Worm (Caenorhabditis elegans) whole organism, L1 larva: Measurements from ENCODE around the gene R166.2.

Source experiments
- aha-1 ChIP-seq: fragments of 150-350 bp; optimal IDR thresholded peaks from 2 replicates; lab custom pipeline; 2014; ENCODE audit warnings: missing biosample characterization, missing genetic modification characterization
- alr-1 ChIP-seq: fragments of 200-800 bp; sonication (Bioruptor generic); optimal IDR thresholded peaks from 2 replicates; lab custom pipeline; 2018; ENCODE audit warnings: borderline replicate concordance, mild to moderate bottlenecking, missing genetic modification characterization, missing compliant biosample characterization
- aly-2 ChIP-seq: fragments of 150-350 bp; optimal IDR thresholded peaks from 2 replicates; lab custom pipeline; 2014; ENCODE audit warnings: missing biosample characterization, missing genetic modification characterization
- ama-1 ChIP-seq: fragments of 150-350 bp; optimal IDR thresholded peaks from 2 replicates; lab custom pipeline; 2014
- blmp-1 ChIP-seq: fragments of 150-350 bp; optimal IDR thresholded peaks from 2 replicates; lab custom pipeline; 2014; ENCODE audit warnings: missing biosample characterization, missing genetic modification characterization
- ceh-8 ChIP-seq: fragments of 200-800 bp; sonication (Bioruptor generic); optimal IDR thresholded peaks from 2 replicates; lab custom pipeline; 2018; ENCODE audit warnings: mild to moderate bottlenecking, missing genetic modification characterization, moderate library complexity, missing compliant biosample characterization
- ceh-90 ChIP-seq: sonication (generic microtip); optimal IDR thresholded peaks from 2 replicates; lab custom pipeline; 2016; ENCODE audit warnings: missing genetic modification characterization, missing compliant biosample characterization
- efl-1 ChIP-seq, 4 experiments: fragments of 150-350 bp; optimal IDR thresholded peaks in 3 of 4; peaks in 1 of 4; 1 replicate in 1 of 4; 2 replicates in 3 of 4; lab custom pipeline; 2014; ENCODE audit warnings: missing biosample characterization in 2 of 4, missing genetic modification characterization in 2 of 4, missing genetic modification reagents in 2 of 4
- efl-3 ChIP-seq: fragments of 200-800 bp; sonication (Bioruptor generic); optimal IDR thresholded peaks from 2 replicates; lab custom pipeline; 2018; ENCODE audit warnings: mild to moderate bottlenecking, missing genetic modification characterization, missing compliant biosample characterization
- egl-27 ChIP-seq, 2 experiments: fragments of 150-350 bp in 1 of 2; sonication (generic microtip); optimal IDR thresholded peaks; 3 replicates each; lab custom pipeline; 2017 to 2018; ENCODE audit warnings: missing biosample characterization in 2 of 2, missing genetic modification characterization in 2 of 2, missing genetic modification reagents in 2 of 2
- elt-2 ChIP-seq: sonication (generic microtip); optimal IDR thresholded peaks from 2 replicates; lab custom pipeline; 2016; ENCODE audit warnings: missing genetic modification characterization, mild to moderate bottlenecking, inconsistent platforms, missing compliant biosample characterization, missing genetic modification reagents
- elt-3 ChIP-seq, 6 experiments: fragments of 150-350 bp in 1 of 6; sonication (generic microtip); optimal IDR thresholded peaks; 2 replicates each; lab custom pipeline; 2017 to 2018; ENCODE audit warnings: missing biosample characterization in 6 of 6, missing genetic modification characterization in 6 of 6, inconsistent platforms in 1 of 6
- fkh-10 ChIP-seq: sonication (generic microtip); optimal IDR thresholded peaks from 2 replicates; lab custom pipeline; 2017; ENCODE audit warnings: missing biosample characterization, missing genetic modification reagents, missing genetic modification characterization
- fkh-8 ChIP-seq: sonication (generic microtip); optimal IDR thresholded peaks from 2 replicates; lab custom pipeline; 2016; ENCODE audit warnings: mild to moderate bottlenecking, missing genetic modification characterization, missing compliant biosample characterization
- grh-1 ChIP-seq: fragments of 200-800 bp; sonication (Bioruptor generic); IDR thresholded peaks from 2 replicates; pipeline ENCODE4 v1.3.6; 2022; ENCODE audit warnings: missing genetic modification reagents, missing genetic modification characterization, missing compliant biosample characterization
- hlh-4 ChIP-seq: sonication (generic microtip); optimal IDR thresholded peaks from 2 replicates; lab custom pipeline; 2016; ENCODE audit warnings: mild to moderate bottlenecking, missing genetic modification characterization, missing compliant biosample characterization
- hpl-2 ChIP-seq: fragments of 150-350 bp; optimal IDR thresholded peaks from 2 replicates; lab custom pipeline; 2014; ENCODE audit warnings: missing biosample characterization, missing genetic modification reagents, missing genetic modification characterization
- irx-1 ChIP-seq: sonication (generic microtip); optimal IDR thresholded peaks from 2 replicates; lab custom pipeline; 2016; ENCODE audit warnings: missing genetic modification characterization, missing compliant biosample characterization
- lin-13 ChIP-seq: fragments of 150-350 bp; optimal IDR thresholded peaks from 2 replicates; lab custom pipeline; 2014; ENCODE audit warnings: missing biosample characterization, missing genetic modification reagents, missing genetic modification characterization
- lin-14 ChIP-seq: fragments of 200-800 bp; sonication (Bioruptor generic); optimal IDR thresholded peaks from 2 replicates; lab custom pipeline; 2018; ENCODE audit warnings: mild to moderate bottlenecking, missing genetic modification characterization, moderate library complexity, missing compliant biosample characterization
- lin-35 ChIP-seq, 2 experiments: fragments of 150-350 bp; optimal IDR thresholded peaks; 2 replicates each; lab custom pipeline; 2014; ENCODE audit warnings: missing biosample characterization in 2 of 2, missing genetic modification characterization in 2 of 2, missing genetic modification reagents in 2 of 2
- lsy-2 ChIP-seq, 2 experiments: fragments of 150-350 bp; optimal IDR thresholded peaks; 2 replicates each; lab custom pipeline; 2014; ENCODE audit warnings: missing biosample characterization in 2 of 2, missing genetic modification characterization in 2 of 2
- mdl-1 ChIP-seq, 2 experiments: fragments of 150-350 bp; optimal IDR thresholded peaks; 2 replicates each; lab custom pipeline; 2014 to 2017; ENCODE audit warnings: missing biosample characterization in 2 of 2, missing genetic modification characterization in 2 of 2, inconsistent platforms in 1 of 2
- mef-2 ChIP-seq: fragments of 150-350 bp; optimal IDR thresholded peaks from 2 replicates; lab custom pipeline; 2014; ENCODE audit warnings: missing biosample characterization, missing genetic modification characterization
- mep-1 ChIP-seq: fragments of 150-350 bp; optimal IDR thresholded peaks from 2 replicates; lab custom pipeline; 2014; ENCODE audit warnings: missing biosample characterization, missing genetic modification characterization
- nhr-12 ChIP-seq: sonication (generic microtip); optimal IDR thresholded peaks from 2 replicates; lab custom pipeline; 2017; ENCODE audit warnings: missing biosample characterization, missing genetic modification characterization
- nhr-19 ChIP-seq: fragments of 200-800 bp; sonication (Bioruptor generic); conservative IDR thresholded peaks from 2 replicates; pipeline ENCODE4 v1.3.6; 2022; ENCODE audit warnings: missing genetic modification characterization, missing compliant biosample characterization
- nhr-20 ChIP-seq: sonication (generic microtip); optimal IDR thresholded peaks from 2 replicates; lab custom pipeline; 2016; ENCODE audit warnings: mild to moderate bottlenecking, missing genetic modification characterization, missing compliant biosample characterization
- nhr-71 ChIP-seq: sonication (generic microtip); optimal IDR thresholded peaks from 2 replicates; lab custom pipeline; 2016; ENCODE audit warnings: mild to moderate bottlenecking, missing genetic modification characterization, moderate library complexity, missing compliant biosample characterization
- nhr-77 ChIP-seq: fragments of 150-350 bp; optimal IDR thresholded peaks from 2 replicates; lab custom pipeline; 2014; ENCODE audit warnings: missing biosample characterization, missing genetic modification characterization
- nhr-85 ChIP-seq: sonication (generic microtip); peaks from one replicate; lab custom pipeline; 2016; ENCODE audit warnings: missing genetic modification characterization, inconsistent platforms, missing compliant biosample characterization
- pax-3 ChIP-seq: fragments of 200-800 bp; sonication (Bioruptor generic); optimal IDR thresholded peaks from 2 replicates; lab custom pipeline; 2018; ENCODE audit warnings: mild to moderate bottlenecking, missing genetic modification characterization, moderate library complexity, missing compliant biosample characterization
- pqm-1 ChIP-seq: sonication (generic microtip); optimal IDR thresholded peaks from 3 replicates; lab custom pipeline; 2017; ENCODE audit warnings: missing biosample characterization, missing genetic modification characterization
- rnt-1 ChIP-seq: sonication (generic microtip); optimal IDR thresholded peaks from 2 replicates; lab custom pipeline; 2016; ENCODE audit warnings: mild to moderate bottlenecking, missing genetic modification characterization, moderate library complexity, missing compliant biosample characterization
- snpc-4 ChIP-seq: fragments of 150-350 bp; optimal IDR thresholded peaks from 2 replicates; lab custom pipeline; 2014; ENCODE audit warnings: missing biosample characterization, missing genetic modification characterization
- sptf-1 ChIP-seq: fragments of 150-350 bp; optimal IDR thresholded peaks from 2 replicates; lab custom pipeline; 2014; ENCODE audit warnings: missing biosample characterization, missing genetic modification characterization
- sup-37 ChIP-seq: fragments of 200-800 bp; sonication (Bioruptor generic); optimal IDR thresholded peaks from 2 replicates; lab custom pipeline; 2018; ENCODE audit warnings: mild to moderate bottlenecking, missing genetic modification characterization, missing compliant biosample characterization
- swsn-7 ChIP-seq: sonication (generic microtip); optimal IDR thresholded peaks from 2 replicates; lab custom pipeline; 2016; ENCODE audit warnings: missing genetic modification characterization, missing compliant biosample characterization
- tbx-2 ChIP-seq: sonication (generic microtip); optimal IDR thresholded peaks from 2 replicates; lab custom pipeline; 2016; ENCODE audit warnings: missing genetic modification characterization, missing compliant biosample characterization
- unc-130 ChIP-seq: fragments of 150-350 bp; optimal IDR thresholded peaks from 2 replicates; lab custom pipeline; 2017; ENCODE audit warnings: missing biosample characterization, missing genetic modification characterization, inconsistent platforms
- unc-30 ChIP-seq: sonication (generic microtip); optimal IDR thresholded peaks from 2 replicates; lab custom pipeline; 2017; ENCODE audit warnings: missing biosample characterization, missing genetic modification characterization
- unc-98 ChIP-seq: fragments of 200-800 bp; sonication (Bioruptor generic); IDR thresholded peaks from 2 replicates; pipeline ENCODE4 v1.3.6; 2022; ENCODE audit warnings: missing genetic modification characterization, missing compliant biosample characterization
- vab-15 ChIP-seq: sonication (generic microtip); optimal IDR thresholded peaks from 2 replicates; lab custom pipeline; 2017; ENCODE audit warnings: missing genotype, mild to moderate bottlenecking, missing genetic modification characterization, missing compliant biosample characterization
- xbp-1 ChIP-seq: sonication (generic microtip); optimal IDR thresholded peaks from 2 replicates; lab custom pipeline; 2016; ENCODE audit warnings: missing genetic modification characterization, missing compliant biosample characterization
- zag-1 ChIP-seq: fragments of 150-350 bp; optimal IDR thresholded peaks from 2 replicates; lab custom pipeline; 2014; ENCODE audit warnings: missing biosample characterization, missing genetic modification characterization
- ztf-11 ChIP-seq, 2 experiments: sonication (generic microtip); optimal IDR thresholded peaks; 2 replicates each; lab custom pipeline; 2016 to 2017; ENCODE audit warnings: missing genetic modification characterization in 2 of 2, missing biosample characterization in 1 of 2, missing compliant biosample characterization in 1 of 2
- ztf-4 ChIP-seq: fragments of 150-350 bp; optimal IDR thresholded peaks from 2 replicates; lab custom pipeline; 2014; ENCODE audit warnings: missing biosample characterization, missing genetic modification characterization

Gene R166.2

DNA sequence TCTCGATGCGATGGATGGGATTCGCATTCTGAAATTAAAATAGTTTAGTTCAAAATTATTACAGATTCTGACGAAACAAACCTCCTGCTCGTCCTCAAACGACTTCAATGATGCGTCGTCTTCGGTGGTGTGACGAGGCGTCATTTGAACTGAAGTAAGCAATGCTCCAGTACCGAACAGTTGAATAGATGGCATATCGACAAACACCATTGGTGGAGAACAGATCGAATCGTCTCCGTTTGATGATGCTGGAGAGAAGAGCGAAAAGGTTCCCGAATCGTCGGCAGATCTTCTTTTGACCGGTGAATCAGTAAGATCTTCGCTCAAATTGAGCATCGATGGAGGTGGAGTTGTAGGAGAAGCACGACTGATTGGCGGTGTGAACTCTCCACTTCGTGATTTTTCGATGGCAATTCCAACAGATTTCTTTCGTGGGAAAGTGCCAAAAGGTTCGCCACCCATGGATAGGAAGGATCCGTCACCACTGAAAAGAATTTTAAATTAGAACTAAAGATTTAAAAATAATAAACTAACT is 7.0 kb upstream of the R166.2 start:
- no peak for TF ChIP-seq nhr-19
- no peak for TF ChIP-seq rnt-1 (tag; lab: Kevin White, UChicago)
- no peak for TF ChIP-seq unc-30 (tag; lab: Kevin White, UChicago)
- no peak for TF ChIP-seq mdl-1 (tag; optimal IDR thresholded peaks at IDR 0.05; lab: Kevin White, UChicago)
- TF ChIP-seq elt-3 (tag; optimal IDR thresholded peaks at IDR 0.05; lab: Kevin White, UChicago): no peak
- no peak for TF ChIP-seq irx-1 (tag; lab: Kevin White, UChicago)
- TF ChIP-seq nhr-85 (tag; lab: Kevin White, UChicago): peak; percentile 33
- no peak for TF ChIP-seq alr-1 (tag; lab: Kevin White, UChicago)
- TF ChIP-seq hlh-4: no peak
- TF ChIP-seq nhr-20 (tag; lab: Kevin White, UChicago): no peak
- TF ChIP-seq tbx-2 (tag; lab: Kevin White, UChicago): no peak
- peak; percentile 7 for TF ChIP-seq ama-1 (lab: Kevin White, UChicago)
- TF ChIP-seq, all 84 proteins: peak for 2

- TF ChIP-seq rnt-1 (tag; lab: Kevin White, UChicago) (no peak), ztf-11 (tag; optimal IDR thresholded peaks at IDR 0.05; lab: Kevin White, UChicago) (no peak), mep-1 (tag; lab: Kevin White, UChicago) (peak; percentile 6), ceh-8 (peak; percentile 30), aly-2 (tag; lab: Kevin White, UChicago) (no peak), blmp-1 (tag; lab: Kevin White, UChicago) (no peak), unc-130 (tag; lab: Kevin White, UChicago) (no peak), ama-1 (lab: Kevin White, UChicago) (peak; percentile 78), swsn-7 (no peak), efl-3 (no peak), alr-1 (tag; lab: Kevin White, UChicago) (no peak), xbp-1 (tag; lab: Kevin White, UChicago) (no peak), unc-98 (GFP tag; lab: Robert Waterston, UW) (no peak), nhr-77 (tag; lab: Kevin White, UChicago) (no peak), sptf-1 (tag; lab: Kevin White, UChicago) (no peak), sup-37 (GFP tag; lab: Kevin White, UChicago) (no peak), hlh-4 (no peak), efl-1 (optimal IDR thresholded peaks at IDR 0.05; lab: Kevin White, UChicago) (no peak), efl-1 (GFP tag; optimal IDR thresholded peaks at IDR 0.05 in 1 of 2; lab: Kevin White, UChicago) (peak in 1 of 2 experiments; percentile 93), fkh-8 (tag; lab: Kevin White, UChicago) (no peak), lin-13 (GFP tag; lab: Kevin White, UChicago) (no peak), nhr-71 (tag; lab: Kevin White, UChicago) (peak; percentile 10), ceh-90 (tag; lab: Kevin White, UChicago) (no peak), pqm-1 (tag; lab: Kevin White, UChicago) (no peak), hpl-2 (GFP tag; lab: Kevin White, UChicago) (no peak), snpc-4 (no peak), grh-1 (GFP tag; lab: Robert Waterston, UW) (no peak), zag-1 (tag; lab: Kevin White, UChicago) (no peak), nhr-12 (tag; lab: Kevin White, UChicago) (no peak), nhr-20 (tag; lab: Kevin White, UChicago) (no peak), fkh-10 (GFP tag; lab: Kevin White, UChicago) (no peak), lsy-2 (tag; optimal IDR thresholded peaks at IDR 0.05; lab: Kevin White, UChicago) (no peak), lin-14 (GFP tag; lab: Kevin White, UChicago) (peak; percentile 3), egl-27 (tag; optimal IDR thresholded peaks at IDR 0.05; lab: Kevin White, UChicago) (no peak), elt-2 (tag; lab: Kevin White, UChicago) (no peak), nhr-19 (no peak), ztf-4 (peak; percentile 69), pax-3 (tag; lab: Kevin White, UChicago) (no peak), lin-35 (GFP tag; optimal IDR thresholded peaks at IDR 0.05; lab: Kevin White, UChicago) (peak in 1 of 2 experiments; percentile 33), nhr-85 (tag; lab: Kevin White, UChicago) (peak; percentile 35), vab-15 (tag; lab: Kevin White, UChicago) (no peak), tbx-2 (tag; lab: Kevin White, UChicago) (no peak), aha-1 (tag; lab: Kevin White, UChicago) (no peak), mdl-1 (tag; optimal IDR thresholded peaks at IDR 0.05; lab: Kevin White, UChicago) (no peak), mef-2 (tag; lab: Kevin White, UChicago) (no peak)
Measured at ce11 chrII:10543457-10544137, 6.1 kb upstream of the R166.2 start.
